Worm (Caenorhabditis elegans): ENCODE data around the gene ivns-1.

- no peak for TF ChIP-seq ama-1 (optimal IDR thresholded peaks at IDR 0.05)
- TF ChIP-seq ceh-31 (tag; optimal IDR thresholded peaks at IDR 0.05) = no peak
These were observed 3.8 kb upstream of the ivns-1 start for ce11 chrX:12637978-12638377.
